Worm (Caenorhabditis elegans) whole organism, midembryonic: ENCODE results near the gene hpo-7.

Source experiments
- T22C8.4 ChIP-seq: fragments of 200-800 bp; sonication (Bioruptor generic); IDR thresholded peaks from 2 replicates; pipeline ENCODE4 v1.3.6; 2022; ENCODE audit warnings: missing genetic modification characterization, missing compliant biosample characterization
- cog-1 ChIP-seq: sonication (generic microtip); optimal IDR thresholded peaks from 2 replicates; lab custom pipeline; 2016; ENCODE audit warnings: missing genetic modification characterization, missing compliant biosample characterization
- flt-1 ChIP-seq: fragments of 200-800 bp; sonication (Bioruptor generic); IDR thresholded peaks from 2 replicates; pipeline ENCODE4 v1.3.6; 2022; ENCODE audit warnings: missing genetic modification characterization, missing compliant biosample characterization
- klf-2 ChIP-seq: fragments of 200-800 bp; sonication (Bioruptor generic); conservative IDR thresholded peaks from 2 replicates; pipeline ENCODE4 v1.3.6; 2022; ENCODE audit warnings: missing genetic modification reagents, missing genetic modification characterization, missing compliant biosample characterization
- med-1 ChIP-seq: sonication (generic microtip); optimal IDR thresholded peaks from 2 replicates; lab custom pipeline; 2017; ENCODE audit warnings: missing genetic modification characterization, mild to moderate bottlenecking, missing compliant biosample characterization, antibody characterized with exemption, missing genetic modification reagents; ENCODE audit not compliant: insufficient read depth
- ref-1 ChIP-seq: fragments of 200-800 bp; sonication (Bioruptor generic); conservative IDR thresholded peaks from 2 replicates; pipeline ENCODE4 v1.3.6; 2022; ENCODE audit warnings: missing genetic modification reagents, missing genetic modification characterization, missing compliant biosample characterization
- tab-1 ChIP-seq: fragments of 200-800 bp; sonication (Bioruptor generic); IDR thresholded peaks from 2 replicates; pipeline ENCODE4 v1.3.6; 2022; ENCODE audit warnings: missing genetic modification characterization, missing compliant biosample characterization
- ztf-23 ChIP-seq: fragments of 200-800 bp; sonication (Bioruptor generic); IDR thresholded peaks from 2 replicates; pipeline ENCODE4 v1.3.6; 2022; ENCODE audit warnings: missing genetic modification reagents, missing genetic modification characterization, missing compliant biosample characterization
- ztf-29 ChIP-seq: fragments of 200-800 bp; sonication (Bioruptor generic); IDR thresholded peaks from 2 replicates; pipeline ENCODE4 v1.3.6; 2022; ENCODE audit warnings: missing genetic modification reagents, missing genetic modification characterization, missing compliant biosample characterization

Gene hpo-7

ce11 chrII:2150485-2150985 is 15.0 kb upstream of the hpo-7 start, which contains the start of the genes C40A11.7 and C40A11.8:
Gene C40A11.7, minus strand, starts transcription at chrII:2150585.
Gene C40A11.8, minus strand, starts transcription at chrII:2150935.
- TF ChIP-seq ztf-23 (no peak), tab-1 (no peak), med-1 (GFP tag; lab: Kevin White, UChicago) (no peak), klf-2 (GFP tag; lab: Robert Waterston, UW) (no peak), T22C8.4 (no peak), ref-1 (GFP tag; lab: Robert Waterston, UW) (no peak), ztf-29 (no peak)

- TF ChIP-seq T22C8.4 (no peak), med-1 (GFP tag; lab: Kevin White, UChicago) (no peak), flt-1 (GFP tag; lab: Robert Waterston, UW) (no peak), ref-1 (GFP tag; lab: Robert Waterston, UW) (no peak), klf-2 (GFP tag; lab: Robert Waterston, UW) (no peak), ztf-29 (no peak), cog-1 (tag; lab: Kevin White, UChicago) (no peak), tab-1 (no peak), ztf-23 (no peak)
These were observed 11.4 kb upstream of the hpo-7 start, which contains the start of gene C40A11.2 for ce11 chrII:2146900-2147375. Gene C40A11.2, plus strand, starts transcription at chrII:2146950.

ce11 chrII:2145566-2145965 is 10.1 kb upstream of the hpo-7 start, which contains the start of gene C40A11.6:
Gene C40A11.6, minus strand, starts transcription at chrII:2145666.
- TF ChIP-seq cog-1 (tag; lab: Kevin White, UChicago) (no peak), T22C8.4 (no peak), ztf-23 (no peak), ref-1 (GFP tag; lab: Robert Waterston, UW) (no peak), klf-2 (GFP tag; lab: Robert Waterston, UW) (no peak), flt-1 (GFP tag; lab: Robert Waterston, UW) (no peak), med-1 (GFP tag; lab: Kevin White, UChicago) (no peak)

- no peak for TF ChIP-seq cog-1 (tag; lab: Kevin White, UChicago)
These were observed 5.3 kb upstream of the hpo-7 start, which contains the start of gene C40A11.3 for ce11 chrII:2140817-2141216. Gene C40A11.3, plus strand, starts transcription at chrII:2141117.

ce11 chrII:2138901-2139300 is 3.4 kb upstream of the hpo-7 start:
- TF ChIP-seq tab-1: no peak

ce11 chrII:2137235-2137634 is 1.7 kb upstream of the hpo-7 start, which contains the start of gene C40A11.4:
Gene C40A11.4, plus strand, starts transcription at chrII:2137422.
- peak; percentile 32; the same call in 1 of the 2 replicates for TF ChIP-seq T22C8.4
- no peak for TF ChIP-seq med-1 (GFP tag; lab: Kevin White, UChicago)

- no peak for TF ChIP-seq ref-1 (GFP tag; lab: Robert Waterston, UW)
- no peak for TF ChIP-seq flt-1 (GFP tag; lab: Robert Waterston, UW)
- TF ChIP-seq klf-2 (GFP tag; lab: Robert Waterston, UW): no peak
- no peak for TF ChIP-seq ztf-29
These were observed 4.7 kb downstream of the hpo-7 start, which contains the start of gene sdz-28 for ce11 chrII:2130770-2131169. Gene sdz-28, plus strand, starts transcription at chrII:2131070.

ce11 chrII:2122762-2123161 is 12.7 kb downstream of the hpo-7 start:
- TF ChIP-seq tab-1 (no peak), ztf-29 (no peak), flt-1 (GFP tag; lab: Robert Waterston, UW) (no peak), med-1 (GFP tag; lab: Kevin White, UChicago) (no peak), cog-1 (tag; lab: Kevin White, UChicago) (no peak), ref-1 (GFP tag; lab: Robert Waterston, UW) (no peak), klf-2 (GFP tag; lab: Robert Waterston, UW) (no peak), ztf-23 (no peak)

- TF ChIP-seq cog-1 (tag; lab: Kevin White, UChicago) (no peak), med-1 (GFP tag; lab: Kevin White, UChicago) (no peak), flt-1 (GFP tag; lab: Robert Waterston, UW) (no peak), ztf-29 (no peak), tab-1 (no peak), klf-2 (GFP tag; lab: Robert Waterston, UW) (no peak), ref-1 (GFP tag; lab: Robert Waterston, UW) (no peak), T22C8.4 (no peak), ztf-23 (no peak)
These were observed 13.4 kb downstream of the hpo-7 start, which contains the start of gene math-37 for ce11 chrII:2122091-2122490. Gene math-37, minus strand, starts transcription at chrII:2122191.

- no peak for TF ChIP-seq ztf-29
- no peak for TF ChIP-seq med-1 (GFP tag; lab: Kevin White, UChicago)
- no peak for TF ChIP-seq tab-1
- TF ChIP-seq ztf-23: no peak
- TF ChIP-seq flt-1 (GFP tag; lab: Robert Waterston, UW): no peak
- no peak for TF ChIP-seq T22C8.4
- TF ChIP-seq klf-2 (GFP tag; lab: Robert Waterston, UW): no peak
- no peak for TF ChIP-seq ref-1 (GFP tag; lab: Robert Waterston, UW)
- TF ChIP-seq cog-1 (tag; lab: Kevin White, UChicago): no peak
These were observed 18.7 kb downstream of the hpo-7 start, which contains the start of gene srh-195 for ce11 chrII:2116794-2117193. Gene srh-195, minus strand, starts transcription at chrII:2116894.

- TF ChIP-seq T22C8.4: no peak
- no peak for TF ChIP-seq ref-1 (GFP tag; lab: Robert Waterston, UW)
- TF ChIP-seq med-1 (GFP tag; lab: Kevin White, UChicago): no peak
- TF ChIP-seq tab-1: no peak
- TF ChIP-seq ztf-29: no peak
- TF ChIP-seq flt-1 (GFP tag; lab: Robert Waterston, UW): no peak
- TF ChIP-seq klf-2 (GFP tag; lab: Robert Waterston, UW): no peak
- no peak for TF ChIP-seq ztf-23
- TF ChIP-seq cog-1 (tag; lab: Kevin White, UChicago): no peak
These were observed 21.0 kb downstream of the hpo-7 start for ce11 chrII:2114488-2114887.
